Fruit fly (Drosophila melanogaster) whole organism, prepupa: ENCODE results near the gene mtm.

ENCODE experiments used
- CG11902 ChIP-seq: fragments of 200-800 bp; sonication (Bioruptor generic); optimal IDR thresholded peaks from 3 replicates; lab custom pipeline; 2016; ENCODE audit warnings: missing biosample characterization, missing genetic modification characterization
- Hr39 ChIP-seq: fragments of 200-800 bp; sonication (Bioruptor generic); optimal IDR thresholded peaks from 2 replicates; lab custom pipeline; 2016; ENCODE audit warnings: missing biosample characterization, missing genetic modification characterization
- dac ChIP-seq: fragments of 200-800 bp; sonication (Bioruptor generic); optimal IDR thresholded peaks from 2 replicates; lab custom pipeline; 2017; ENCODE audit warnings: missing biosample characterization, mild to moderate bottlenecking, missing genetic modification characterization
- pdm3 ChIP-seq: fragments of 200-800 bp; sonication (Bioruptor generic); optimal IDR thresholded peaks from 3 replicates; lab custom pipeline; 2016; ENCODE audit warnings: missing biosample characterization, missing genetic modification characterization
- ss ChIP-seq, 2 experiments: fragments of 200-800 bp; sonication (Bioruptor generic); optimal IDR thresholded peaks; 2 replicates in 1 of 2; 3 replicates in 1 of 2; lab custom pipeline; 2017 to 2018; ENCODE audit warnings: mild to moderate bottlenecking in 2 of 2, missing biosample characterization in 2 of 2, missing genetic modification characterization in 2 of 2, moderate library complexity in 1 of 2

DNA sequence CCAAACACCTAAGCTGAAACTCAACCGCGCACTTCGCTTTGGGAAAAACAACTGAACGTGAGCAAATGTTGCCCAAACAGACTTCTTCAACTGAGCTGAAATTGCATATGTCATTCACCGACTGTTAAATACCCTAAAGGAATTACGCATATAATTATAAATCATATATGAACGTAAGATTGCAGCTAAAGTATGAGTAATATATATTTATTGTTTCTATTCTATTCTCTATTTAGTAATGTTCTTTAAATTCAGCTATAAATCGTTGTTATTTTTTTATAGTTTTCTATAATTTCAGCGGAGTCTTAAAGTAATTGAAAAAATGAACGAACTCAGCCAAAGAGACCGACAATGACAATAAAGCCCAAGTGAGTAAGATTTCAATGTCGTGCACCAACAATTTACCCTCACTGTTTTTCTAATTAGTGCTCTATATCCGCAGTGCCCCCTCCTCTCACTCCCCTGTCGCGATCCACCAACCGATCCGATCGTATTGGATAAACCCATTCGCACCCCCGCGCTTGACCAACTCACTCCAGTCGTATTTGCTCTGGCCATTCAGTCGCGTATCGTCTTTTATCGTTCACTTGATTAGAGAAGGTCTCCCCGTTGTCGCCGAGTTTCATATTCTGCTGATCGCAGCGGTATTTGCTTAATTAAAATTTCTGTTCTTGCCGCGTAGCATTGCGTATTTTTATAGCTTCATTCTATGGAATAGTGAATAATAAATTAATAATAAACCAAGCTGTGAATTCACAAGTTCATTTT is 24.3 kb downstream of the mtm start, which contains the start of gene CG9098:
- no peak for TF ChIP-seq Hr39
- no peak for TF ChIP-seq ss (GFP tag; optimal IDR thresholded peaks at IDR 0.05; lab: Kevin White, UChicago)
- TF ChIP-seq CG11902 (GFP tag; lab: Kevin White, UChicago) = no peak
- no peak for TF ChIP-seq pdm3 (GFP tag; lab: Kevin White, UChicago)
- no peak for TF ChIP-seq dac (GFP tag; lab: Kevin White, UChicago)
